Fruit fly (Drosophila melanogaster): ENCODE results near the gene Dnaaf5.

The Dnaaf5 gene

DNA sequence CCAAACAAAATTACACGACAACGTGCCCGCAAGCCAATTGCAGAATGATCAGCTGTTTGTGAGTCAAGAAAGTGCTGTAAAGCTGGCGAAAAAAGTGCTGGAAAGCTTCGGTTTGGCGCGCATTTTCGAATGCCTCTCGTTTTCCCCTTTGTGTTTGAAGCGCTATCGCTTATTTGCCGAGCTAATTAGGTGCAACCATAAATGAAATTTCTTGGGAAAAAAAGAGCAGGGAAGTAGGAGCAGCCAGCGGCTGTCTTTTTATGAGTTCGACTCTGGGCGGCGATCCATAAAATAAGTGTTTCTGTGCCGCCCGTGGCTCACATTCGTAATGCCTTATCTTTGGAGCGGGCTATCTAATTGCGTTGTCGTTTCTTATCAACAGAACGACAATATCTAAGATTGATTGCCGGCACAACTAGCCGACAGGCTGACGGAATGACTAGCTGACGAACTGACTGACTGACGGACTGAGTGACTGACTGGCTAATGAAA is at the start of gene Dnaaf5:
Gene Dnaaf5, minus strand, starts transcription at position 46 of the 492 bp plus-strand sequence.
- TF ChIP-seq CG17801 (GFP tag; optimal IDR thresholded peaks at IDR 0.05; ENCODE audit: partially characterized antibody), result peak; percentile 66

DNA sequence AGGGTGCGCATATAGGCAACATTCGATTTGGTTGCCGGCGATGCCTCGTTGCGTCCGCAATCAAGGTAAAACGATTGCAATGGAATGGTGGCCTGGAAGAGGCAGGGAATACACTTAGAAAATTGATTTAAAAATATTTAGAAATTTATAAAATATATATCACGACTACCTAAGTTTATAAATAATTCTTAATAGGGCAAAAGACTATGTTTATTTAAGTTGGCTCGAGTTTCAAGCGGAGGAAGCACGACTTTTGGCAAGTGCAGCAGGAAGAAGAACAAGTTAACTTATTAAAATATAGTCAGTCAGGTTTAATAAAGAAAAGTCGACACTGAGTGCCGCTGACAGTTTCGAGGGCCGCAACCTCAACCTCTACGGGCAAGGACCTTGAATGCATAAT is 48.8 kb upstream of the Dnaaf5 start:
- no peak for TF ChIP-seq CG17801 (GFP tag; optimal IDR thresholded peaks at IDR 0.05; ENCODE audit: partially characterized antibody)

DNA sequence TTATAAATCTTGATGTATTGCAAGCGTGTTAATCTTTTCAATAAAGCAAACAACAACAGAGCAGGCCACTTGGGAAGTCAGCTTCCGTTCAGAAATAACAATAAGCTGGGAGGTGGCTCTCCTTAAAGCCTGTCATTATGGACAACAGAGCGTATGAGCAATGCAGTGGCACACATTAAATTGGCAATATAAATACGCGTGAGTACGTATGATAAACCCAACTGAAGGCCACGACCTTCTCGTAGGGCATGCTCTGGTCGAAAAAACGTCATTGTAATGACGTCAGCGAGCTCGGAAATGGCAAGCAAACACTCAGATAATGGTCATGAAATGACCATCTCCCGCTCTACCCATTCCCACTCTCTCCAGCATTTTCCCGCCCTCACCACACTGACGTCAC is 45.1 kb upstream of the Dnaaf5 start:
- no peak for TF ChIP-seq CG17801 (GFP tag; optimal IDR thresholded peaks at IDR 0.05; ENCODE audit: partially characterized antibody)

DNA sequence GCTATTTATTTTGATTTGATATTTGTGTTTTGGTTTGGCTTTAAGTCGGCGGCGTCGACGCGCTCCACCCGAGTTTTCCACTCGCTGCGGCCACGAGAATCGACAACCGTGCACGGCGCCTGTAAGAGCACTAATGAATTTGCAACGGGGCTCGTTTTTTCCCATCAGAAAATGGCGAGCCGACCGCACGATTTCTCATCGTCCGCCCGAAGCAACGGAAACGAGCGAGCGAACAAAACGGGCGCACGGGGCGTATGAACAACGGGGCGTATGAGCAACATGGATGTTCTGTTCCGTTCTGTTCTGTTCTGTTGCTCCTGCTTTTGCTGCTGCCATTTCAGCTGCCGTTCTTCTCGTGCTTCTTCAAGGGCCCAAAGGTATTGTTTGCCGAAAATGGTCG is 43.7 kb upstream of the Dnaaf5 start:
- TF ChIP-seq CG17801 (GFP tag; optimal IDR thresholded peaks at IDR 0.05; ENCODE audit: partially characterized antibody), result no peak

DNA sequence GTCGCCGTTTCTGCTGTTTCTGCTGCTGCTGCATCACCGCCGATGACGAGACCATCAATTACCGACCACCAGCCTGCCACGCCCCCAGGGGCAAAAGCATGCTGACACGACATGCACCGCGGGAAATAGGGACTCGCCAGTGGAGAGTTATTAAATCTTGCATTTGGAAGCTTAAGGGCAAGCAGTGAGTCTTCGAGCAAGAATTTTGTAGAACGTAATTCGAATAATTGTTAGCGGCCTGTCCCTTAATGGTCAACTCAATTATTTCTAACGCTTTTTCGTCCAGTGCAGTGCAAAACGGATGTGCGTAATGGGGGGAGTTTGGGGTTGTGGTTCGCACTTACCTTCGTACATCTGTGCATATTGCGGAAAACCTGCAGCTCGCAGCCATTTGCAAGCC is 37.8 kb upstream of the Dnaaf5 start:
- no peak for TF ChIP-seq CG17801 (GFP tag; optimal IDR thresholded peaks at IDR 0.05; ENCODE audit: partially characterized antibody)

DNA sequence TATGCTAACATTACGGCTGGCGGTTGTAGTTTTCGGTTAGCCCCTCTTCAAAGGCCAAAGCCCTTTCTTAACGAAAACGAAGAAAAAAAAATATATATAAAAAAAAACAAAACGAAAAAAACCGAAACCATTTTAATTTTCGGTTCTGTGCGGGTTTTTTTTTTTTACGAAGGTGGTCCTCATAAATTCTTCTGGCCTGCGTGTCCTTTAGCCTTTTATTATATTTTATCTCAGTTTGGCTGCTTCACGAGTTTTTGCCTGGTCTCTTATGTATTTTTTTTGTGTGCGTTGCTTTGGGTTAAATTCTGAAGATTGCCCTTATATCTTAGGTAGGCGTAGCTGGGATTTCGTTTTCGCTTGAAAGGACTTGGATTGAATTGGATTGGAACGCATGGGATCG is 37.0 kb upstream of the Dnaaf5 start:
- TF ChIP-seq CG17801 (GFP tag; optimal IDR thresholded peaks at IDR 0.05; ENCODE audit: partially characterized antibody), result no peak

DNA sequence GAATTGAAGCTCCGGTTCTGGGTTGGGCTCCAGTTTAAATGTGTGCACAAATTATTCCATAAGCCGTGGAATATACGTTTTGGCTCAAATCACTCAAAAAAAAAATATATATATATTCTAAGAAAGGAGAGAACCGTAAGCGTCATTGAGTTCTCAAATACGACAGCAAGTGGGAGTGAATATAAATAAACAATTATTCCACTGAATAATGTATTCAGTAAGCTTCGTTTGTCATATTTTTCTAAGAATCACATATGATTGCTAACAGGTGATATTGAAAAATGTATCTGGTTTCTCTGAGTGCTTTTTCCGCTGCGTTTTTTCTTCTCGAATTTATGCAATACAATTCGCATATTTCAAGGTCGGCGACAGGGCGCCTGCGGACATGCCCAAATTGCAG is 36.3 kb upstream of the Dnaaf5 start:
- no peak for TF ChIP-seq CG17801 (GFP tag; optimal IDR thresholded peaks at IDR 0.05; ENCODE audit: partially characterized antibody)

DNA sequence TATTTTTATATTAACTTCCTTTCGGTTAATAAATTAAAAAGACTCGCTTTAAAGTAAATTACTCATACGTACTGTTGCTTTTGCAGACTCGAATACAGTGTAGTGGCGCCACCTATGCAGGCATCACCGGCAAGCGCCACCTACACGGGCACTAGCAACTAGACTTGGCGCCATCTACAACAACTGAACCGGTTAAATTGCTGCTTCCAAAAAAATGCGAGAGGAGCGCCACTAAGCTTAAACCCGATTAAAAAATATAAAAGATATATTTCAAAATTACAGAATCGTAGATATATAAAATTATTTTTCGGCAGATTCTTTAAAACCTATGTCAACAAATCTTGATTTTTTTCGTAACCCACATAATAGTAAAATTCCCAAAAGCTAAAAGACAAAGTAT is 29.7 kb upstream of the Dnaaf5 start:
- no peak for TF ChIP-seq CG17801 (GFP tag; optimal IDR thresholded peaks at IDR 0.05; ENCODE audit: partially characterized antibody)

DNA sequence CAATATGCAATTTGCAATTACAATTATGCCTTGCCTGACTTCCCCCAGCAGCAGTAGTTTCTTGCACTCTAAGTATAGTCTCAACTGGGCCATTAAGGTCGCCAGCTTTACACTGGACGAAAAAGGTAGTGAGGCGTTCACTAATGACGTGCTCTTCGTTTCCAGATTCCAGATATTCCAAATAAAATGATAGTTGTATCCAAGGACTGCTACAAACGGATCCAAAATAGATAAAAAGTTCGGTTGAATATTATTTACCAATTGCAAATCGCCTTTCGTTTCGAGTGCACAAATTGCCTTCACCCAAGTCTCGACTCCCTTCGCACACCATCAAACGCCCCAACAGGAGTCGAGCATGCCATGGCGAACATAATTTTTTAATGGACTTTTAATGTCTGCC is 28.9 kb upstream of the Dnaaf5 start:
- TF ChIP-seq CG17801 (GFP tag; optimal IDR thresholded peaks at IDR 0.05; ENCODE audit: partially characterized antibody), result no peak

DNA sequence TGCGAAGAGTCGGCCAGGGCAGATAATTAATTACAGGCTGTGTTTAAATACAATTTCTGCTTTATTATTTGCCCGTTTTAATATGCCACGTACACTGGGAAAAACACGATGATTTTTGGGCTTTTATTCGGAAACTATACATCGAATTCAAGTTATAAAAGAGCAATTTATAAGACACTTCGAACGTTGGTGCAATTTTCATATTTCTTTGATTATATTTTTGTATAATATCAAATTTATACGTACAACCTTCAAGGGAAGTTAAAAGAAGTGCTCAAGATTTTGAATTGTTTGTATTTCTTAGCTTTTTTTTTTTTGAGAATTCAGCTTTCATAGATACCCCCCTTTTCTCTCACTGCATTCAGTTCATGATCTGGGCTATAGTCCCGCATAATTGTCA is 27.7 kb upstream of the Dnaaf5 start:
- TF ChIP-seq CG17801 (GFP tag; optimal IDR thresholded peaks at IDR 0.05; ENCODE audit: partially characterized antibody), result no peak

DNA sequence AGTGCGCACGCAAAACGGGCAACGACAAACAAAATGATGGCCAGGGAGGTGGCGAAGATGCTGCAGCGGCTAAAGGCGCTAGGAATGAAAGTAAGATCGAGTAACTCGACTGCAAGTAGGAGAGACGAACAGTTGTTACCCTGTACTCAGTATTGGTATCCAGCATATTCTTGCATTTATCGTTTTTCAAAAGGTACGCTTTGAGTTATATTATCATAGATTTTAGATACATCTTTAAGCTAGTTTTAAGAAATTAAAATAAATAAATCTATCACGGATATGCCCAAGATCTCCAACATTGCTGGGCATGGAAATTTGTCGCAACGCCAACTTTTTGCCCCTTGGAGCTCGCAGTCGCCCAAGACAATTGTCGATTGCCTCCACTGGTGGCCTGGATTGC is 26.3 kb upstream of the Dnaaf5 start:
- TF ChIP-seq CG17801 (GFP tag; optimal IDR thresholded peaks at IDR 0.05; ENCODE audit: partially characterized antibody), result no peak

DNA sequence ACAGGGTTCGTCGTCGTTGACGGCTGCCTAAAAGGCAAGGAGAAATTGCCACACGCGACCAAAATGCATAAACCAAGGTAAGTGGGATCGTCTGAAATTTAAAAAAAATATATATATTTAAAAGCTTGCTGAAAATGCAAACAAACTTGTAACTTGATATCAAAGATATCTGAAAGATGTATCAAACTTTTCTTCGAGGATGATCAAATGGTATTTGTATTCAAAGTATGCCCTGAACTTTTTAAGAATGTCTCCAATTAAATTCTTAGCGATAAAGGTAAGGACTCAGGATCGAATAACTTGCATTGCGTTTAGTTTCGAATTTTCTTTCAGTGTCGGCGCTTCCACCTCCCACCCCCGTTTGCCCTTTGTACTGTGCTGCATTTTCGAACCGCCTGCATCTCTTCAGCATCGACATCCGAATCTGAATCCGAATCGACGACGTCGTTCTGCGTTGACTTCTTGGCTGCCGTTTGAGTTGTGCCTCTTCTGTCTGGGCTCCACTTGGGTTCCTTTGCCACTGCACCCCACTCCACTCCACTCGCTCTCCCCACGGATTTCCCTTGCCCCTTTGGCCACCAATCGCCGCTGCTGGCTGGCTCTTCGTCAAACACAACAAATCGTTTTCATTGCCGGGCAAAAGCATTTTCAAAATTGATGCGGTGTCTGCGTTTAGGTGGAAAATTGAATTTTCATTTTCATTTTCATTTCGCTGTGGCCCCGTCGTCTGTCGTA is 24.7 kb upstream of the Dnaaf5 start:
- no peak for TF ChIP-seq CG17801 (GFP tag; optimal IDR thresholded peaks at IDR 0.05; ENCODE audit: partially characterized antibody)

DNA sequence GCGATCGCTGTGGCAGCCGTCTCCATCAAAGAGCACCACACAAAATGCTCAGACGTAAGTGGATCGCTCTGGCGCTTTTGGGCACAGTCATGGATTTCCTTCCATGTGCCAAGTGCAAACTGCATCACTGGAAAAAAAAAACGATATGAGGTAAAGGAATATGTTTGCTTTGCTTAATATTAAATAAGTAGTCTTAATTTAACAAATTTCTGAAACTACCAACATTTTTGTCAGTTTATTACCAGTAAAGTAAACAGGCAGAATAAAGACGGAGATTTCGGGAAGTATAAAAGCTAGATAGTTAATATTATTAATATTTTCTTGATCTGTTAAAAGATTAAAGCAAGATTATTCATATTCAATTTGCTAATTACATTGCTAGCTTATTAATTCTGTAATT is 22.9 kb upstream of the Dnaaf5 start:
- TF ChIP-seq CG17801 (GFP tag; optimal IDR thresholded peaks at IDR 0.05; ENCODE audit: partially characterized antibody), result no peak

DNA sequence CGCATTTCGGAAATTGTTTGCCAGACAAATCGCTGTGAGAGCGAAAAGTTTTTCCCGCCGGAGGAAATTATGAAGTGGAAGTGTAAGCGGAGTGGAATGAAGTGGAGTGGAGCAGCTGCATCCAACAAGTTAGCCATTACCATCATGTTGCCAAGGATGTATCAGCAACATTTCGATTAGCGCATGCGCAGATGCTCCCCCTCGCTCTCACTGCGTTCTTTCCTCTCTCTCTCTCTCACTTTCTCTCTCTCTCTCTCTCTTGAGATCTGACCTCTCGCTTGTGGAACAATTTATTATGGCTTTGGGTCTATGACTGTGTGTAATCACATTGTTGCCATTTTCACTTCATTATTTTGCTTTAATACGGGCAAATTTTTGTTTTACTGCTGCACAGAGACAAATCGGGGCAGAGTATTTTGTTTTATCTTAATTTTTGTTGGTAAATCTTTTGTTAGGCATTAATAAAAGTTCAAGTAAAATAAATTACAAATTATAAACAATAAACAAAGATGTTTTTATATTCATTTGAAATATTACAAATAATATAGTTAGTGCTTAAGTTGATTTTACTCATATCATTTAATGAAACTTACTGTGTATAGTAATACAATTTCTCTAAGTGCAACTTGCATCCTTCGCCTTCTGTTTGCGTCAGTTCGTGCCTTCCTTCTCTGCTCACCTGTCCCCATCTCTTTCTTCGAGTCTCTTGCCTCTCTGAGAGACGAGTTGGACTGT is 20.9 kb upstream of the Dnaaf5 start:
- peak; percentile 71 for TF ChIP-seq CG17801 (GFP tag; optimal IDR thresholded peaks at IDR 0.05; ENCODE audit: partially characterized antibody)

DNA sequence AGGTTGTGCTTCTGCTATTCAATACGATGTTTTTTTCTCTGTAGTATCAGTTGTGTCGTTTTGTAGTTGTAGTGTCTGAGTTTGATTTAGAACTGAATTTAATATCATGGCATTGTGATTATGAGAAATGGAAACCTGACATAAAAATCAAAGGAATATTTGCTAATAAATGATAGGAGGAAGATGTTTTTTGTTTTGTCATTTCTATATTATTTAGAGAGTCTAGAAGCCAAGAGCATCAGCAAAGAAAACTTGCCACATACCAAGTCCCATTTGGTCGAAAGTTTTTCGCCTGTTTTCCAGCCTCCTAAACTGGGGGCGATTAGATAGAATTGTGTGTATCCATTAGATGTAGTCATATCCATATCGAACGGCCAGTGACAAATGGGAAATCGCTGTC is 20.0 kb upstream of the Dnaaf5 start, which contains the start of gene soti:
Gene soti, minus strand, starts transcription at position 101 of the 400 bp plus-strand sequence.
- no peak for TF ChIP-seq CG17801 (GFP tag; optimal IDR thresholded peaks at IDR 0.05; ENCODE audit: partially characterized antibody)

DNA sequence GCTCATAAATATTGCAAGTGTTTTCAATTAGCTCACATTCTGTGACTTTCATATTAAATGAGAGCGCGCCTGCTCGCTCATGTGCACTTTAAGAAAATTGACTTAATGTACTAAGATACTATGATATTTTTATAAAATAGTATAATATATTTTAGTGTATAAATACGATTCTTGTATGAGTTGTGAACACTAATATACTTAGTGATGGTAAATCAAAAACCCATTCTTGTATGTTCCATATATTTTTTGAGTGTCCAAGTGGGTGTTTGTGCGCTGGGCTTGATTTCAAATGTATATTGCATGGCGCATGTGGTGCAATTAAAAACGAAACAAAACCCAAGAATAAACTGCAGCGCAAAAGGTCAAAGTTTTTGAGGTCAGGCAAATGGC is 12.2 kb upstream of the Dnaaf5 start:
- no peak for TF ChIP-seq CG17801 (GFP tag; optimal IDR thresholded peaks at IDR 0.05; ENCODE audit: partially characterized antibody)
